Fruit fly (Drosophila melanogaster) whole organism, adult: ENCODE data around the gene CG1544.

Experiments
- CG33017 ChIP-seq: fragments of 200-800 bp; sonication (Bioruptor generic); optimal IDR thresholded peaks from 2 replicates; lab custom pipeline; 2018; ENCODE audit warnings: missing biosample characterization, mild to moderate bottlenecking, missing genetic modification characterization, moderate library complexity
- CG5204 ChIP-seq: fragments of 200-800 bp; sonication (Bioruptor generic); optimal IDR thresholded peaks from 2 replicates; lab custom pipeline; 2016; ENCODE audit warnings: missing biosample characterization, missing genetic modification characterization
- CG7045 ChIP-seq: fragments of 200-800 bp; sonication (Bioruptor generic); optimal IDR thresholded peaks from 2 replicates; lab custom pipeline; 2017; ENCODE audit warnings: missing biosample characterization, mild to moderate bottlenecking, missing genetic modification characterization
- Crg-1 ChIP-seq: fragments of 200-800 bp; sonication (Bioruptor generic); optimal IDR thresholded peaks from 2 replicates; lab custom pipeline; 2016; ENCODE audit warnings: missing biosample characterization, missing genetic modification characterization
- Hr96 ChIP-seq: fragments of 200-800 bp; sonication (Bioruptor generic); optimal IDR thresholded peaks from 2 replicates; lab custom pipeline; 2016; ENCODE audit warnings: missing biosample characterization, missing genetic modification characterization
- cic ChIP-seq: fragments of 200-800 bp; sonication (Bioruptor generic); optimal IDR thresholded peaks from 2 replicates; lab custom pipeline; 2017; ENCODE audit warnings: missing biosample characterization, mild to moderate bottlenecking, missing genetic modification characterization, moderate library complexity
- cnc ChIP-seq, 2 experiments: fragments of >200 bp; optimal IDR thresholded peaks; 2 replicates each; lab custom pipeline; 2017
- toe ChIP-seq: fragments of 200-800 bp; sonication (Bioruptor generic); optimal IDR thresholded peaks from 2 replicates; lab custom pipeline; 2016; ENCODE audit warnings: missing biosample characterization, missing genetic modification characterization

DNA sequence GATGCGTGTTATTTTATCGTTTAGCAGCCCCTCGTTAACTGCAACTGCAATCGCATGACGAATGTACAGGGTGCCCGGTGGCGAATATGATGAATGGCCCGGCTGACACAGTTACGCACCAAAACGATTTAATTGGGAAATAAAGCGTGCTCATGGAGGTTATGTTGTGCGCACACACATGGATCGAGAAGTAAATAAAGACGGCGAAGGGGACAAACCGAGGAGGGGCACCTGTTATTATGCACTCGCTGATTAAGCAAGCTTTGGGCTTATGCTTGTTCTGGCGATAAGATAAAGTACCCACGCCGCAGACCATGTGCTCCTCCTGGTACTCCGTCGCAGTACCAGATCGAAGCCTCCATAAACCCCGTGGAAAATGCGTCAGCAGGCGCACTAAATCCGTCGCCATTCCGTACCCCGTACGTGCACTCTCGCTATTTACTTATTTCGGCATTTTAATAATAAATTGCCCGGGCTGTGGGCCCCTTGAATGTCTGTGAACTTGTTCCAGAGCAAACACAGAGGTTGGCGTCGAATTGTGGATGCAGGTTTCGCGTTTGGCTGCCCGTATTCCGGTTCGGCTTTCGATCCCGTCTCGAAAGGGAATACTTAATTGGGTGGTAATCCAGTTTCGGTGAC, 28.4 kb downstream of the CG1544 start:
- no peak for TF ChIP-seq cic
- TF ChIP-seq CG33017 (tag; lab: Kevin White, UChicago): peak; percentile 53
- TF ChIP-seq CG7045 (GFP tag; lab: Kevin White, UChicago): no peak
- peak; percentile 5 for TF ChIP-seq Crg-1
- TF ChIP-seq cnc (optimal IDR thresholded peaks at IDR 0.05; lab: Kevin White, UChicago): no peak
- no peak for TF ChIP-seq CG5204 (GFP tag; lab: Kevin White, UChicago)
- peak; percentile 8 for TF ChIP-seq Hr96 (GFP tag; lab: Kevin White, UChicago)
- no peak for TF ChIP-seq toe (GFP tag; lab: Kevin White, UChicago)
